Fruit fly (Drosophila melanogaster): Measurements from ENCODE around the gene Acox3.

Acox3 gene

DNA sequence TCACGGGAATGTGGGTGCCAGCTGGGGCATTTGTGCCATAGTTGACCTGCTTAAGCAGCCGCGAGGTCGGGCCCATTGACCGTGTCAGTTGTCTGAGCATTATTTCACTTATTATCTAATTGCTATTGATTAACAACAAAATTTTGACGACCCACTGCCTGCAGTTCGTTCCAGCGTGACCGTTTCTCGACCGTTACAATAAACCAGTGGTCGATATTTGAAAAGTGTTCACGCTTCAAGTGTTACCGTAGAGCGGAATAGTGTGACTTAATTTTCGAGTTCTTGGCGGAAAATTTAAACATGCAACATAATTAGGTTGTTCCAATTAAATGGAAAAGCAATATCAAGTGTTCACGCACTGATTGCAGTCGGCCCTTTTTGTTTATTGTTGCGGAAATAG lies 19.3 kb upstream of the Acox3 start, which contains the start of gene HemK1 (continued):
- TF ChIP-seq pfk (GFP tag; optimal IDR thresholded peaks at IDR 0.05) (no peak), Side (GFP tag; optimal IDR thresholded peaks at IDR 0.05) (no peak), org-1 (GFP tag; optimal IDR thresholded peaks at IDR 0.05) (no peak), CG11696 (GFP tag; IDR thresholded peaks at IDR 0.05) (no peak), gcm (GFP tag; optimal IDR thresholded peaks at IDR 0.05) (no peak), ara (GFP tag; IDR thresholded peaks at IDR 0.05) (no peak), trh (GFP tag; optimal IDR thresholded peaks at IDR 0.05) (no peak), CG17802 (tag; optimal IDR thresholded peaks at IDR 0.05) (no peak), CG11723 (GFP tag; optimal IDR thresholded peaks at IDR 0.05) (no peak), Poxn (GFP tag; IDR thresholded peaks at IDR 0.05) (no peak), CG30020 (tag; optimal IDR thresholded peaks at IDR 0.05) (no peak), Six4 (GFP tag; optimal IDR thresholded peaks at IDR 0.05) (no peak), CG12744 (GFP tag; optimal IDR thresholded peaks at IDR 0.05) (no peak), zen2 (GFP tag; IDR thresholded peaks at IDR 0.05; ENCODE audit: partially characterized antibody) (no peak), CG2120 (GFP tag; optimal IDR thresholded peaks at IDR 0.05) (no peak), croc (GFP tag; conservative IDR thresholded peaks at IDR 0.05) (no peak), CG13287 (GFP tag; IDR thresholded peaks at IDR 0.05; ENCODE audit: partially characterized antibody) (peak; percentile 66), CG17912 (GFP tag; optimal IDR thresholded peaks at IDR 0.05) (no peak), tup (GFP tag; optimal IDR thresholded peaks at IDR 0.05) (no peak), vfl (GFP tag; optimal IDR thresholded peaks at IDR 0.05) (no peak), lola (GFP tag; optimal IDR thresholded peaks at IDR 0.05) (no peak), Abd-B (GFP tag; optimal IDR thresholded peaks at IDR 0.05) (no peak), Hr39 (optimal IDR thresholded peaks at IDR 0.05) (no peak), Ssrp (tag; optimal IDR thresholded peaks at IDR 0.05) (no peak), tio (GFP tag; optimal IDR thresholded peaks at IDR 0.05) (no peak), sna (GFP tag; IDR thresholded peaks at IDR 0.05; ENCODE audit: partially characterized antibody) (peak; percentile 7; the same call in 1 of the 2 replicates), vvl (GFP tag; IDR thresholded peaks at IDR 0.05) (peak; percentile 41; the same call in 1 of the 2 replicates), Dref (GFP tag; IDR thresholded peaks at IDR 0.05) (peak; percentile 38; the same call in 1 of the 2 replicates), CG6791 (GFP tag; IDR thresholded peaks at IDR 0.05; ENCODE audit: partially characterized antibody) (peak; percentile 42; the same call in 1 of the 3 replicates), CG2678 (tag; optimal IDR thresholded peaks at IDR 0.05) (peak; percentile 18), Hr3 (GFP tag; optimal IDR thresholded peaks at IDR 0.05) (peak; percentile 4), CG16813 (GFP tag; IDR thresholded peaks at IDR 0.05; ENCODE audit: partially characterized antibody) (0 out of 3 replicates have a peak, but pooled peaks have one; percentile 42), Sox100B (GFP tag; optimal IDR thresholded peaks at IDR 0.05) (no peak), run (tag; optimal IDR thresholded peaks at IDR 0.05) (no peak), dm (GFP tag; optimal IDR thresholded peaks at IDR 0.05) (no peak), CG15696 (tag; optimal IDR thresholded peaks at IDR 0.05) (no peak), BEAF-32 (GFP tag; optimal IDR thresholded peaks at IDR 0.05) (peak; percentile 69), ATbp (GFP tag; optimal IDR thresholded peaks at IDR 0.05) (no peak), br (optimal IDR thresholded peaks at IDR 0.05) (no peak), knrl (GFP tag; IDR thresholded peaks at IDR 0.05; ENCODE audit: partially characterized antibody) (peak; percentile 60), Nf-YA (GFP tag; IDR thresholded peaks at IDR 0.05) (no peak), CG17361 (GFP tag; IDR thresholded peaks at IDR 0.05) (no peak), ind (GFP tag; optimal IDR thresholded peaks at IDR 0.05) (no peak), Opbp (GFP tag; IDR thresholded peaks at IDR 0.05; ENCODE audit: partially characterized antibody) (peak; percentile 53; the same call in 1 of the 3 replicates), wdn (GFP tag; IDR thresholded peaks at IDR 0.05) (no peak), Doc2 (GFP tag; IDR thresholded peaks at IDR 0.05) (no peak), hbn (GFP tag; IDR thresholded peaks at IDR 0.05; ENCODE audit: partially characterized antibody) (no peak), HmgZ (tag; optimal IDR thresholded peaks at IDR 0.05) (peak; percentile 78), CG10431 (GFP tag; optimal IDR thresholded peaks at IDR 0.05) (no peak), exex (tag; optimal IDR thresholded peaks at IDR 0.05) (peak; percentile 17)

All from whole organism, embryonic.